Worm (Caenorhabditis elegans): ENCODE results near the gene mmab-1.

ce11 chrIII:4918906-4919305, 3.0 kb downstream of the mmab-1 start:
- no peak for TF ChIP-seq nhr-237 (tag; optimal IDR thresholded peaks at IDR 0.05)
- no peak for TF ChIP-seq nhr-43 (tag; optimal IDR thresholded peaks at IDR 0.05; ENCODE audit: poor library complexity, severe bottlenecking)
- no peak for TF ChIP-seq mdl-1 (tag; optimal IDR thresholded peaks at IDR 0.05)
- TF ChIP-seq tbx-2 (tag; optimal IDR thresholded peaks at IDR 0.05): no peak
- no peak for TF ChIP-seq jun-1 (tag; optimal IDR thresholded peaks at IDR 0.05)
- no peak for TF ChIP-seq ama-1 (optimal IDR thresholded peaks at IDR 0.05)
- no peak for TF ChIP-seq fkh-2 (tag; optimal IDR thresholded peaks at IDR 0.05)
- TF ChIP-seq unc-39 (tag; optimal IDR thresholded peaks at IDR 0.05): no peak
- no peak for TF ChIP-seq unc-62 (GFP tag; optimal IDR thresholded peaks at IDR 0.05)
- no peak for TF ChIP-seq elt-3 (tag; optimal IDR thresholded peaks at IDR 0.05)
- no peak for TF ChIP-seq fkh-10 (GFP tag; optimal IDR thresholded peaks at IDR 0.05)
